Worm (Caenorhabditis elegans) whole organism, L4 larva: ENCODE data around the gene maph-1.3.

Experiments
- F26F4.8 ChIP-seq: fragments of 200-800 bp; sonication (Bioruptor generic); conservative IDR thresholded peaks from 2 replicates; pipeline ENCODE4 v1.3.6; 2022; ENCODE audit warnings: missing genetic modification characterization, missing compliant biosample characterization
- F37D6.2 ChIP-seq: sonication (generic microtip); optimal IDR thresholded peaks from 2 replicates; lab custom pipeline; 2016; ENCODE audit warnings: mild to moderate bottlenecking, missing genetic modification characterization, missing compliant biosample characterization
- T20F7.1 ChIP-seq: fragments of 200-800 bp; sonication (Bioruptor generic); optimal IDR thresholded peaks from 2 replicates; lab custom pipeline; 2018; ENCODE audit warnings: mild to moderate bottlenecking, missing genetic modification characterization, missing compliant biosample characterization
- Y48G9A.11 ChIP-seq: fragments of 200-800 bp; sonication (Bioruptor generic); IDR thresholded peaks from 2 replicates; pipeline ENCODE4 v1.3.6; 2022; ENCODE audit warnings: missing genetic modification reagents, missing genetic modification characterization, missing compliant biosample characterization
- Y5F2A.4 ChIP-seq: fragments of 200-800 bp; sonication (Bioruptor generic); optimal IDR thresholded peaks from 2 replicates; lab custom pipeline; 2018; ENCODE audit warnings: mild to moderate bottlenecking, missing genetic modification characterization, missing compliant biosample characterization
- ZK546.5 ChIP-seq, 2 experiments: sonication (generic microtip); optimal IDR thresholded peaks; 2 replicates each; lab custom pipeline; 2017; ENCODE audit warnings: missing biosample characterization in 2 of 2, missing genetic modification characterization in 2 of 2
- aha-1 ChIP-seq: fragments of 150-350 bp; peaks from one replicate; lab custom pipeline; 2014; ENCODE audit warnings: missing biosample characterization, missing genetic modification characterization
- aly-2 ChIP-seq: sonication (generic microtip); optimal IDR thresholded peaks from 2 replicates; lab custom pipeline; 2018; ENCODE audit warnings: missing biosample characterization, missing genetic modification characterization
- ama-1 ChIP-seq: fragments of 150-350 bp; optimal IDR thresholded peaks from 2 replicates; lab custom pipeline; 2014; ENCODE audit warnings: inconsistent platforms, mixed read lengths
- attf-4 ChIP-seq: sonication (generic microtip); optimal IDR thresholded peaks from 3 replicates; lab custom pipeline; 2017; ENCODE audit warnings: missing biosample characterization, missing genetic modification characterization
- ceh-28 ChIP-seq: fragments of 150-350 bp; optimal IDR thresholded peaks from 2 replicates; lab custom pipeline; 2014; ENCODE audit warnings: missing biosample characterization, missing genetic modification reagents, missing genetic modification characterization
- ceh-32 ChIP-seq: sonication (generic microtip); optimal IDR thresholded peaks from 2 replicates; lab custom pipeline; 2016; ENCODE audit warnings: mild to moderate bottlenecking, missing genetic modification characterization, missing compliant biosample characterization; ENCODE audit not compliant: poor library complexity
- ceh-62 ChIP-seq: sonication (generic microtip); optimal IDR thresholded peaks from 2 replicates; lab custom pipeline; 2017; ENCODE audit warnings: missing biosample characterization, missing genetic modification characterization
- ces-1 ChIP-seq: fragments of 150-350 bp; sonication (generic microtip); optimal IDR thresholded peaks from 4 replicates; lab custom pipeline; 2014; ENCODE audit warnings: missing biosample characterization, missing genetic modification reagents, missing genetic modification characterization
- daf-12 ChIP-seq: fragments of 150-350 bp; optimal IDR thresholded peaks from 2 replicates; lab custom pipeline; 2014; ENCODE audit warnings: missing biosample characterization, missing genetic modification reagents, missing genetic modification characterization
- daf-16 ChIP-seq, 3 experiments: sonication (generic microtip); optimal IDR thresholded peaks; 2 replicates each; lab custom pipeline; 2016 to 2017; ENCODE audit warnings: missing genetic modification characterization in 3 of 3, missing genetic modification reagents in 3 of 3, mild to moderate bottlenecking in 2 of 3, missing compliant biosample characterization in 2 of 3, missing biosample characterization in 1 of 3, moderate library complexity in 1 of 3
- daf-8 ChIP-seq: fragments of 200-800 bp; sonication (Bioruptor generic); IDR thresholded peaks from 2 replicates; pipeline ENCODE4 v1.3.6; 2022; ENCODE audit warnings: missing genetic modification characterization, missing compliant biosample characterization
- duxl-1 ChIP-seq: sonication (generic microtip); optimal IDR thresholded peaks from 2 replicates; lab custom pipeline; 2016; ENCODE audit warnings: mild to moderate bottlenecking, missing genetic modification characterization, moderate library complexity, missing compliant biosample characterization; ENCODE audit not compliant: poor library complexity
- dve-1 ChIP-seq: sonication (generic microtip); optimal IDR thresholded peaks from 2 replicates; lab custom pipeline; 2017; ENCODE audit warnings: antibody characterized with exemption, mild to moderate bottlenecking, missing genetic modification characterization, missing compliant biosample characterization; ENCODE audit not compliant: insufficient read depth
- egl-27 ChIP-seq: sonication (generic microtip); optimal IDR thresholded peaks from 3 replicates; lab custom pipeline; 2017; ENCODE audit warnings: missing biosample characterization, missing genetic modification reagents, missing genetic modification characterization
- fos-1 ChIP-seq: fragments of 150-350 bp; optimal IDR thresholded peaks from 2 replicates; lab custom pipeline; 2014; ENCODE audit warnings: missing biosample characterization, missing genetic modification characterization
- gei-8 ChIP-seq: fragments of 200-800 bp; sonication (Bioruptor generic); optimal IDR thresholded peaks from 2 replicates; lab custom pipeline; 2018; ENCODE audit warnings: mild to moderate bottlenecking, missing genetic modification characterization, missing compliant biosample characterization
- hif-1 ChIP-seq, 2 experiments: sonication (generic microtip); optimal IDR thresholded peaks; 2 replicates each; lab custom pipeline; 2016 to 2017; ENCODE audit warnings: missing compliant biosample characterization in 2 of 2, missing genetic modification characterization in 2 of 2, missing genetic modification reagents in 2 of 2, missing genotype in 2 of 2, mild to moderate bottlenecking in 1 of 2
- hmg-1.1 ChIP-seq: fragments of 200-800 bp; sonication (Bioruptor generic); IDR thresholded peaks from 2 replicates; pipeline ENCODE4 v1.3.6; 2022; ENCODE audit warnings: missing genetic modification reagents, missing genetic modification characterization, missing compliant biosample characterization
- lim-7 ChIP-seq: fragments of 200-800 bp; sonication (Bioruptor generic); IDR thresholded peaks from 2 replicates; pipeline ENCODE4 v1.3.6; 2022; ENCODE audit warnings: missing genetic modification characterization, missing compliant biosample characterization
- lin-15B ChIP-seq: fragments of 150-350 bp; sonication (generic microtip); optimal IDR thresholded peaks from 3 replicates; lab custom pipeline; 2014; ENCODE audit warnings: missing biosample characterization, missing genetic modification characterization
- lin-39 ChIP-seq: fragments of 150-350 bp; optimal IDR thresholded peaks from 2 replicates; lab custom pipeline; 2014; ENCODE audit warnings: missing biosample characterization, missing genetic modification reagents, missing genetic modification characterization
- lir-3 ChIP-seq: sonication (generic microtip); optimal IDR thresholded peaks from 2 replicates; lab custom pipeline; 2016; ENCODE audit warnings: mild to moderate bottlenecking, missing genetic modification characterization, missing compliant biosample characterization
- mdt-29 ChIP-seq: fragments of 200-800 bp; sonication (Bioruptor generic); IDR thresholded peaks from 2 replicates; pipeline ENCODE4 v1.3.6; 2022; ENCODE audit warnings: missing genetic modification reagents, missing genetic modification characterization, missing compliant biosample characterization
- mes-2 ChIP-seq: sonication (generic microtip); optimal IDR thresholded peaks from 2 replicates; lab custom pipeline; 2016; ENCODE audit warnings: missing genotype, mild to moderate bottlenecking, missing genetic modification characterization, missing compliant biosample characterization; ENCODE audit not compliant: poor library complexity, severe bottlenecking
- mxl-2 ChIP-seq: fragments of 200-800 bp; sonication (Bioruptor generic); conservative IDR thresholded peaks from 2 replicates; pipeline ENCODE4 v1.3.6; 2022; ENCODE audit warnings: missing genetic modification reagents, missing genetic modification characterization, missing compliant biosample characterization
- nhr-10 ChIP-seq: fragments of 150-350 bp; optimal IDR thresholded peaks from 2 replicates; lab custom pipeline; 2014; ENCODE audit warnings: missing biosample characterization, missing genetic modification characterization
- nhr-237 ChIP-seq: sonication (generic microtip); optimal IDR thresholded peaks from 2 replicates; lab custom pipeline; 2017; ENCODE audit warnings: missing biosample characterization, missing genetic modification characterization
- nhr-25 ChIP-seq: sonication (generic microtip); optimal IDR thresholded peaks from 2 replicates; lab custom pipeline; 2017; ENCODE audit warnings: missing genetic modification characterization, mild to moderate bottlenecking, missing compliant biosample characterization, antibody characterized with exemption, moderate library complexity, borderline replicate concordance; ENCODE audit not compliant: insufficient read depth
- nhr-28 ChIP-seq: fragments of 150-350 bp; optimal IDR thresholded peaks from 2 replicates; lab custom pipeline; 2014; ENCODE audit warnings: missing biosample characterization, missing genetic modification characterization
- nhr-41 ChIP-seq: fragments of 200-800 bp; sonication (Bioruptor generic); IDR thresholded peaks from 2 replicates; pipeline ENCODE4 v1.3.6; 2022; ENCODE audit warnings: missing genetic modification reagents, missing genetic modification characterization, missing compliant biosample characterization
- nhr-42 ChIP-seq: fragments of 200-800 bp; sonication (Bioruptor generic); IDR thresholded peaks from 2 replicates; pipeline ENCODE4 v1.3.6; 2022; ENCODE audit warnings: missing genetic modification characterization, missing compliant biosample characterization
- sdz-12 ChIP-seq: fragments of 200-800 bp; sonication (Bioruptor generic); optimal IDR thresholded peaks from 2 replicates; lab custom pipeline; 2018; ENCODE audit warnings: mild to moderate bottlenecking, missing genetic modification characterization, missing compliant biosample characterization
- snpc-4 ChIP-seq: fragments of 150-350 bp; optimal IDR thresholded peaks from 2 replicates; lab custom pipeline; 2014; ENCODE audit warnings: missing biosample characterization, missing genetic modification characterization
- spr-1 ChIP-seq: sonication (generic microtip); optimal IDR thresholded peaks from 2 replicates; lab custom pipeline; 2016; ENCODE audit warnings: mild to moderate bottlenecking, missing genetic modification characterization, missing compliant biosample characterization
- spr-3 ChIP-seq: fragments of 200-800 bp; sonication (Bioruptor generic); optimal IDR thresholded peaks from 2 replicates; lab custom pipeline; 2018; ENCODE audit warnings: mild to moderate bottlenecking, missing genetic modification characterization, missing compliant biosample characterization
- tag-97 ChIP-seq: fragments of 200-800 bp; sonication (Bioruptor generic); IDR thresholded peaks from 2 replicates; pipeline ENCODE4 v1.3.6; 2022; ENCODE audit warnings: missing genetic modification characterization, missing compliant biosample characterization
- unc-39 ChIP-seq: sonication (generic microtip); optimal IDR thresholded peaks from 2 replicates; lab custom pipeline; 2017; ENCODE audit warnings: missing biosample characterization, missing genetic modification characterization
- vab-7 ChIP-seq: fragments of 200-800 bp; sonication (Bioruptor generic); IDR thresholded peaks from 2 replicates; pipeline ENCODE4 v1.3.6; 2022; ENCODE audit warnings: missing genetic modification reagents, missing genetic modification characterization, missing compliant biosample characterization
- zag-1 ChIP-seq: fragments of 150-350 bp; optimal IDR thresholded peaks from 2 replicates; lab custom pipeline; 2014; ENCODE audit warnings: missing biosample characterization, missing genetic modification characterization
- zfp-3 ChIP-seq: fragments of 200-800 bp; sonication (Bioruptor generic); conservative IDR thresholded peaks from 2 replicates; pipeline ENCODE4 v1.3.6; 2022; ENCODE audit warnings: missing genetic modification reagents, missing genetic modification characterization, missing compliant biosample characterization
- ztf-7 ChIP-seq: fragments of 150-350 bp; optimal IDR thresholded peaks from 2 replicates; lab custom pipeline; 2014; ENCODE audit warnings: missing biosample characterization, missing genetic modification characterization

The maph-1.3 gene

ce11 chrIII:3862918-3863385, 18.3 kb downstream of the maph-1.3 start, which contains the start of gene brc-1 (continued):
- TF ChIP-seq spr-1 (tag; lab: Kevin White, UChicago) (peak; percentile 15), lir-3 (tag; lab: Kevin White, UChicago) (no peak), aly-2 (no peak), sdz-12 (GFP tag; lab: Kevin White, UChicago) (no peak)
- TF ChIP-seq, all 104 proteins: peak for 56

DNA sequence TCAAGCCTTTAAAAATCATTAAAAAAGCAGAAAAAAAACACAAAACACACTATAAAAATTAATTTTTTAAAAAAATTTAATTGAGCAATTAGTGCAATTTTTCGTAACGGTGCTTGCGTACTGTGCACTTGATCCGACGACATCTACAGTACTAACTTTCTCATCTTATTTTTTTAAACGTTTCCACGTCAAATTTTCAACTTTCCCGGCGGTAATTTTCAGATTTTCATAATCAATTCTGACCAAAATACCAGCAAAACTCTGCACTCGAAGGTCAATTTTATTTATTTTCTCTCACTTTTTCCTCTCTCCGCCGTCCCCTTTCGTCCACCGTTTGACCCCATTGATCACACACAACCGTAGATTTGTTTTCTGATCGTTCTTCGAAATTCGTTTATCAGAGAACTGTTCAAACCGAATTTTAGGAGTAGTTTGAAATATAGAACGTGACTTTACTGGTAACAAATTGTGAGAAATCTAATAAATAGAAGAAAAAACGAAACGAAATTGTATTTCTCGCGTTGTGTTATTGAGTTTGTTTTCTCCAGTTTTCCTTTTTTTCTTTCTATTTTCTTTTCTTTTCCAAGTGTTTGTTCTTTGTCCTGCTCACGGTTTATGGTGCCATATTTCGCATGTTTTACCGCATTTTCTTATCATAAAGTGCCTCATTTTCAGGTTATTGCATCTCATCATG, 19.3 kb downstream of the maph-1.3 start, which contains the start of gene acs-19:
Gene acs-19 (plus strand): TSS at position 676 of the 694 bp plus-strand sequence.
- no peak for TF ChIP-seq egl-27 (tag; lab: Kevin White, UChicago)
- TF ChIP-seq duxl-1, result no peak
- TF ChIP-seq ZK546.5 (tag; optimal IDR thresholded peaks at IDR 0.05; lab: Kevin White, UChicago), result no peak
- 0 out of 2 replicates have a peak, but pooled peaks have one; percentile 19 for TF ChIP-seq zfp-3
- no peak for TF ChIP-seq mes-2 (tag; lab: Kevin White, UChicago)
- TF ChIP-seq ceh-62 (tag; lab: Kevin White, UChicago), result no peak
- no peak for TF ChIP-seq nhr-41 (GFP tag; lab: Robert Waterston, UW)
- peak; percentile 25 for TF ChIP-seq dve-1 (tag; lab: Kevin White, UChicago)
- TF ChIP-seq Y48G9A.11 (GFP tag; lab: Robert Waterston, UW), result 0 out of 2 replicates have a peak, but pooled peaks have one; percentile 25
- TF ChIP-seq vab-7, result no peak
- no peak for TF ChIP-seq nhr-237 (tag; lab: Kevin White, UChicago)
- TF ChIP-seq mdt-29 (GFP tag; lab: Robert Waterston, UW), result no peak
- TF ChIP-seq snpc-4 (tag; lab: Kevin White, UChicago), result no peak
- peak; percentile 7 for TF ChIP-seq gei-8 (GFP tag; lab: Kevin White, UChicago)
- TF ChIP-seq ama-1 (lab: Kevin White, UChicago), result no peak
- TF ChIP-seq F37D6.2 (tag; lab: Kevin White, UChicago), result no peak
- TF ChIP-seq F26F4.8, result no peak
- no peak for TF ChIP-seq unc-39
- no peak for TF ChIP-seq lin-15B (tag; lab: Kevin White, UChicago)
- TF ChIP-seq ceh-32 (tag; lab: Kevin White, UChicago), result no peak
- TF ChIP-seq nhr-28, result no peak
- no peak for TF ChIP-seq nhr-42 (GFP tag; lab: Robert Waterston, UW)
- TF ChIP-seq daf-16 (GFP tag; optimal IDR thresholded peaks at IDR 0.05; lab: Kevin White, UChicago), result no peak
- TF ChIP-seq daf-16 (tag; optimal IDR thresholded peaks at IDR 0.05; lab: Kevin White, UChicago), result peak; percentile 4
- TF ChIP-seq spr-3 (GFP tag; lab: Kevin White, UChicago), result no peak
- TF ChIP-seq lir-3 (tag; lab: Kevin White, UChicago), result no peak
- TF ChIP-seq mxl-2 (GFP tag; lab: Robert Waterston, UW), result no peak
- no peak for TF ChIP-seq ceh-28 (tag; lab: Kevin White, UChicago)
- TF ChIP-seq zag-1 (tag; lab: Kevin White, UChicago), result no peak
- no peak for TF ChIP-seq T20F7.1 (GFP tag; lab: Kevin White, UChicago)
- TF ChIP-seq hmg-1.1, result no peak
- no peak for TF ChIP-seq tag-97 (GFP tag; lab: Robert Waterston, UW)
- TF ChIP-seq hif-1 (tag; optimal IDR thresholded peaks at IDR 0.05; lab: Kevin White, UChicago), result peak in 1 of 2 experiments; percentile 30
- TF ChIP-seq ces-1 (GFP tag; lab: Kevin White, UChicago), result peak; percentile 87
- TF ChIP-seq daf-8, result no peak
- no peak for TF ChIP-seq spr-1 (tag; lab: Kevin White, UChicago)
- TF ChIP-seq ztf-7 (tag; lab: Kevin White, UChicago), result no peak
- peak; percentile 95 for TF ChIP-seq aha-1
- no peak for TF ChIP-seq attf-4
- no peak for TF ChIP-seq nhr-25 (tag; lab: Kevin White, UChicago)
- no peak for TF ChIP-seq daf-12
- TF ChIP-seq Y5F2A.4 (GFP tag; lab: Kevin White, UChicago), result no peak
- TF ChIP-seq nhr-10 (tag; lab: Kevin White, UChicago), result no peak
- no peak for TF ChIP-seq lim-7 (GFP tag; lab: Robert Waterston, UW)
- TF ChIP-seq fos-1 (tag; lab: Kevin White, UChicago), result no peak
- no peak for TF ChIP-seq lin-39 (tag; lab: Kevin White, UChicago)
- no peak for TF ChIP-seq aly-2
